Fruit fly (Drosophila melanogaster) whole organism, embryonic: Measurements from ENCODE around the gene beta4GalT7.
A peak's percentile ranks its signal among the peaks of the same experiment; 100 is the strongest.

Experiments
- BEAF-32 ChIP-seq: fragments of 200-800 bp; sonication (Bioruptor generic); optimal IDR thresholded peaks from 3 replicates; lab custom pipeline; 2017; ENCODE audit warnings: missing biosample characterization, missing genetic modification characterization, mild to moderate bottlenecking, moderate library complexity, missing genetic modification reagents
- CG10267 ChIP-seq: fragments of 200-800 bp; sonication (Bioruptor generic); optimal IDR thresholded peaks from 2 replicates; lab custom pipeline; 2018; ENCODE audit warnings: missing biosample characterization, mild to moderate bottlenecking, missing genetic modification characterization, moderate library complexity
- CG10274 ChIP-seq: fragments of 200-800 bp; sonication (Bioruptor generic); optimal IDR thresholded peaks from 3 replicates; lab custom pipeline; 2017; ENCODE audit warnings: missing biosample characterization, mild to moderate bottlenecking, missing genetic modification characterization
- CG11723 ChIP-seq: fragments of 200-800 bp; sonication (Bioruptor generic); optimal IDR thresholded peaks from 2 replicates; lab custom pipeline; 2017; ENCODE audit warnings: missing biosample characterization, mild to moderate bottlenecking, missing genetic modification characterization
- CG15269 ChIP-seq: fragments of 200-800 bp; sonication (Bioruptor generic); optimal IDR thresholded peaks from 2 replicates; lab custom pipeline; 2018; ENCODE audit warnings: missing biosample characterization, mild to moderate bottlenecking, missing genetic modification characterization, moderate library complexity
- CG1603 ChIP-seq: fragments of 200-800 bp; sonication (Bioruptor generic); optimal IDR thresholded peaks from 2 replicates; lab custom pipeline; 2019; ENCODE audit warnings: missing biosample characterization, mild to moderate bottlenecking, missing genetic modification characterization, moderate library complexity
- CG16815 ChIP-seq: fragments of 200-800 bp; sonication (Bioruptor generic); optimal IDR thresholded peaks from 3 replicates; lab custom pipeline; 2017; ENCODE audit warnings: missing biosample characterization, mild to moderate bottlenecking, missing genetic modification characterization
- CG17612 ChIP-seq: fragments of 200-800 bp; sonication (Bioruptor generic); IDR thresholded peaks from 2 replicates; pipeline ENCODE4 v1.3.6; 2022; ENCODE audit warnings: missing biosample characterization, missing genetic modification characterization
- CG18599 ChIP-seq: fragments of 200-800 bp; sonication (Bioruptor generic); optimal IDR thresholded peaks from 3 replicates; lab custom pipeline; 2017; ENCODE audit warnings: missing biosample characterization, missing genetic modification characterization, mild to moderate bottlenecking, moderate library complexity, missing genetic modification reagents
- CG2120 ChIP-seq: fragments of 200-800 bp; sonication (Bioruptor generic); optimal IDR thresholded peaks from 3 replicates; lab custom pipeline; 2016; ENCODE audit warnings: missing biosample characterization, missing genetic modification characterization
- CG3163 ChIP-seq: fragments of 200-800 bp; sonication (Bioruptor generic); optimal IDR thresholded peaks from 3 replicates; lab custom pipeline; 2016; ENCODE audit warnings: missing biosample characterization, missing genetic modification characterization
- CG32532 ChIP-seq: fragments of 200-800 bp; sonication (Bioruptor generic); IDR thresholded peaks from 2 replicates; pipeline ENCODE4 v1.3.6; 2022; ENCODE audit warnings: missing biosample characterization, missing genetic modification characterization
- CG4282 ChIP-seq: fragments of 200-800 bp; sonication (Bioruptor generic); optimal IDR thresholded peaks from 2 replicates; lab custom pipeline; 2016; ENCODE audit warnings: missing biosample characterization, missing genetic modification characterization
- CG4820 ChIP-seq: fragments of 200-800 bp; sonication (Bioruptor generic); optimal IDR thresholded peaks from 3 replicates; lab custom pipeline; 2016; ENCODE audit warnings: missing biosample characterization, missing genetic modification characterization
- CG7556 ChIP-seq: fragments of 200-800 bp; sonication (Bioruptor generic); optimal IDR thresholded peaks from 2 replicates; lab custom pipeline; 2017; ENCODE audit warnings: missing biosample characterization, mild to moderate bottlenecking, missing genetic modification characterization
- CG8290 ChIP-seq, 3 experiments: fragments of 200-800 bp; sonication (Bioruptor generic); optimal IDR thresholded peaks; 2 replicates each; lab custom pipeline; 2016 to 2019; ENCODE audit warnings: missing biosample characterization in 3 of 3, missing genetic modification characterization in 3 of 3, mild to moderate bottlenecking in 2 of 3, moderate library complexity in 1 of 3
- CG8359 ChIP-seq: fragments of 200-800 bp; sonication (Bioruptor generic); optimal IDR thresholded peaks from 2 replicates; lab custom pipeline; 2017; ENCODE audit warnings: missing biosample characterization, mild to moderate bottlenecking, missing genetic modification characterization, borderline replicate concordance
- CG9437 ChIP-seq: fragments of 200-800 bp; sonication (Bioruptor generic); optimal IDR thresholded peaks from 2 replicates; lab custom pipeline; 2018; ENCODE audit warnings: missing biosample characterization, mild to moderate bottlenecking, missing genetic modification characterization
- D ChIP-seq, 2 experiments: fragments of 200-800 bp in 1 of 2; fragments of >200 bp in 1 of 2; sonication (Bioruptor generic) in 1 of 2; optimal IDR thresholded peaks; 2 replicates in 1 of 2; 3 replicates in 1 of 2; lab custom pipeline; 2017; ENCODE audit warnings: mild to moderate bottlenecking in 1 of 2, missing biosample characterization in 1 of 2, missing genetic modification characterization in 1 of 2, missing genetic modification reagents in 1 of 2
- D19B ChIP-seq: fragments of 200-800 bp; sonication (Bioruptor generic); optimal IDR thresholded peaks from 2 replicates; lab custom pipeline; 2017; ENCODE audit warnings: missing biosample characterization, mild to moderate bottlenecking, missing genetic modification characterization
- Dip3 ChIP-seq: fragments of 200-800 bp; sonication (Bioruptor generic); optimal IDR thresholded peaks from 3 replicates; lab custom pipeline; 2016; ENCODE audit warnings: missing biosample characterization, missing genetic modification characterization
- Elba2 ChIP-seq: fragments of 200-800 bp; sonication (Bioruptor generic); optimal IDR thresholded peaks from 3 replicates; lab custom pipeline; 2016; ENCODE audit warnings: missing biosample characterization, missing genetic modification characterization
- Hand ChIP-seq: fragments of 200-800 bp; sonication (Bioruptor generic); optimal IDR thresholded peaks from 2 replicates; lab custom pipeline; 2017; ENCODE audit warnings: mild to moderate bottlenecking, missing biosample characterization, missing genetic modification reagents, missing genetic modification characterization
- HmgZ ChIP-seq: fragments of 200-800 bp; sonication (Bioruptor generic); optimal IDR thresholded peaks from 2 replicates; lab custom pipeline; 2018; ENCODE audit warnings: missing biosample characterization, mild to moderate bottlenecking, missing genetic modification characterization
- Lim3 ChIP-seq: fragments of 200-800 bp; sonication (Bioruptor generic); IDR thresholded peaks from 2 replicates; pipeline ENCODE4 v1.3.6; 2022; ENCODE audit warnings: missing biosample characterization, missing genetic modification characterization
- NC2β ChIP-seq: fragments of 200-800 bp; sonication (Bioruptor generic); optimal IDR thresholded peaks from 2 replicates; lab custom pipeline; 2016; ENCODE audit warnings: missing biosample characterization, missing genetic modification characterization
- Sin3A ChIP-seq: fragments of >200 bp; optimal IDR thresholded peaks from 2 replicates; lab custom pipeline; 2018
- Sry-β ChIP-seq: fragments of 200-800 bp; sonication (Bioruptor generic); optimal IDR thresholded peaks from 2 replicates; lab custom pipeline; 2018; ENCODE audit warnings: missing biosample characterization, mild to moderate bottlenecking, missing genetic modification characterization, moderate library complexity
- Usf ChIP-seq: fragments of 200-800 bp; sonication (Bioruptor generic); optimal IDR thresholded peaks from 2 replicates; lab custom pipeline; 2017; ENCODE audit warnings: missing genotype, missing biosample characterization, missing genetic modification characterization
- Vsx1 ChIP-seq: fragments of 200-800 bp; sonication (Bioruptor generic); optimal IDR thresholded peaks from 2 replicates; lab custom pipeline; 2017; ENCODE audit warnings: missing biosample characterization, mild to moderate bottlenecking, missing genetic modification characterization, missing genetic modification reagents
- amos ChIP-seq: fragments of 200-800 bp; sonication (Bioruptor generic); IDR thresholded peaks from 2 replicates; pipeline ENCODE4 v1.3.6; 2022; ENCODE audit warnings: missing biosample characterization, missing genetic modification characterization; ENCODE audit not compliant: partially characterized antibody
- chif ChIP-seq, 2 experiments: fragments of 200-800 bp; sonication (Bioruptor generic); optimal IDR thresholded peaks; 3 replicates each; lab custom pipeline; 2016; ENCODE audit warnings: missing biosample characterization in 2 of 2, missing genetic modification characterization in 2 of 2
- dmrt99B ChIP-seq: fragments of 200-800 bp; sonication (Bioruptor generic); optimal IDR thresholded peaks from 2 replicates; lab custom pipeline; 2018; ENCODE audit warnings: missing biosample characterization, mild to moderate bottlenecking, missing genetic modification characterization, moderate library complexity
- ewg ChIP-seq: fragments of 200-800 bp; sonication (Bioruptor generic); optimal IDR thresholded peaks from 3 replicates; lab custom pipeline; 2017; ENCODE audit warnings: mild to moderate bottlenecking, missing biosample characterization, missing genetic modification reagents, missing genetic modification characterization
- eyg ChIP-seq: fragments of 200-800 bp; sonication (Bioruptor generic); optimal IDR thresholded peaks from 3 replicates; lab custom pipeline; 2016; ENCODE audit warnings: missing biosample characterization, missing genetic modification characterization
- fd3F ChIP-seq: fragments of 200-800 bp; sonication (Bioruptor generic); optimal IDR thresholded peaks from 2 replicates; lab custom pipeline; 2018; ENCODE audit warnings: missing biosample characterization, mild to moderate bottlenecking, missing genetic modification characterization, moderate library complexity
- fru ChIP-seq: fragments of >200 bp; optimal IDR thresholded peaks from 2 replicates; lab custom pipeline; 2017
- gro ChIP-seq: fragments of 200-800 bp; sonication (Bioruptor generic); optimal IDR thresholded peaks from 2 replicates; lab custom pipeline; 2016; ENCODE audit warnings: missing biosample characterization, missing genetic modification characterization
- kay ChIP-seq: fragments of 200-800 bp; sonication (Bioruptor generic); optimal IDR thresholded peaks from 2 replicates; lab custom pipeline; 2016; ENCODE audit warnings: missing biosample characterization, missing genetic modification characterization
- nau ChIP-seq: fragments of 200-800 bp; sonication (Bioruptor generic); optimal IDR thresholded peaks from 3 replicates; lab custom pipeline; 2017; ENCODE audit warnings: missing biosample characterization, mild to moderate bottlenecking, missing genetic modification characterization, missing genetic modification reagents
- org-1 ChIP-seq: fragments of 200-800 bp; sonication (Bioruptor generic); optimal IDR thresholded peaks from 2 replicates; lab custom pipeline; 2017; ENCODE audit warnings: missing biosample characterization, missing genetic modification characterization
- pfk ChIP-seq: fragments of 200-800 bp; sonication (Bioruptor generic); optimal IDR thresholded peaks from 2 replicates; lab custom pipeline; 2018; ENCODE audit warnings: missing biosample characterization, mild to moderate bottlenecking, missing genetic modification characterization, moderate library complexity
- sd ChIP-seq: fragments of 200-800 bp; sonication (Bioruptor generic); optimal IDR thresholded peaks from 3 replicates; lab custom pipeline; 2018; ENCODE audit warnings: missing biosample characterization, mild to moderate bottlenecking, missing genetic modification characterization, moderate library complexity
- sim ChIP-seq: fragments of 200-800 bp; sonication (Bioruptor generic); IDR thresholded peaks from 2 replicates; pipeline ENCODE4 v1.3.6; 2022; ENCODE audit warnings: missing biosample characterization, missing genetic modification characterization
- sug ChIP-seq: fragments of 200-800 bp; optimal IDR thresholded peaks from 2 replicates; lab custom pipeline; 2019; ENCODE audit warnings: missing biosample characterization, mild to moderate bottlenecking, missing genetic modification characterization, moderate library complexity
- tgo ChIP-seq: fragments of 200-800 bp; sonication (Bioruptor generic); IDR thresholded peaks from 3 replicates; pipeline ENCODE4 v1.3.6; 2022; ENCODE audit warnings: missing biosample characterization, missing genetic modification characterization
- tup ChIP-seq: fragments of 200-800 bp; sonication (Bioruptor generic); optimal IDR thresholded peaks from 2 replicates; lab custom pipeline; 2016; ENCODE audit warnings: missing biosample characterization, mild to moderate bottlenecking, missing genetic modification characterization, moderate library complexity
- tx ChIP-seq: fragments of 200-800 bp; sonication (Bioruptor generic); optimal IDR thresholded peaks from 2 replicates; lab custom pipeline; 2016; ENCODE audit warnings: missing biosample characterization, missing genetic modification characterization
- unc-4 ChIP-seq: fragments of 200-800 bp; sonication (Bioruptor generic); IDR thresholded peaks from 2 replicates; pipeline ENCODE4 v1.3.6; 2022; ENCODE audit warnings: missing biosample characterization, missing genetic modification characterization; ENCODE audit not compliant: partially characterized antibody
- vnd ChIP-seq: fragments of 200-800 bp; sonication (Bioruptor generic); IDR thresholded peaks from 3 replicates; pipeline ENCODE4 v1.3.6; 2022; ENCODE audit warnings: missing biosample characterization, missing genetic modification characterization; ENCODE audit not compliant: partially characterized antibody

Gene beta4GalT7

DNA sequence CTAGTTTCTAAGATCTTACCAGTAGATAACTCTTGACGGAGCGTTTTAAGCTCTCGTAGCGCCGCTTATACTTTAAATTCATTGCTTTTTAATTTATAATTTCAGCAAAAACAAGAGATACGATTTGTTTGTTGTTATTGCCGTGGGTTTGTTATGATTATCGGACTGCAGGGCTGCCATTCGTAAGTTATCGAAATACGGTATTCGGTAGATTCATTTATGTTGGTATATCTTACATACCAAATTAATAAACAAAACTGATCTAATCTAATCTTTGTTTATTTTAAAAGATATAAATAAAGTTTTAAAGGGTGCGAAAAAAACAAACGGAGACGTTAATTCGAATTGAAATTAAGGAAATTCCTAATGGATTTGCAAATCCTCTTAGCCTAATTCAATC, 33.0 kb downstream of the beta4GalT7 start, which contains the start of the genes CG31111 and stac (continued):
- TF ChIP-seq D19B (GFP tag; lab: Kevin White, UChicago) = no peak
- no peak for TF ChIP-seq CG8290 (GFP tag; optimal IDR thresholded peaks at IDR 0.05; lab: Kevin White, UChicago)
- no peak for TF ChIP-seq CG8290 (tag; optimal IDR thresholded peaks at IDR 0.05; lab: Kevin White, UChicago)
- no peak for TF ChIP-seq Sin3A (lab: Kevin White, UChicago)
- no peak for TF ChIP-seq fd3F
- no peak for TF ChIP-seq CG9437 (GFP tag; lab: Kevin White, UChicago)
- TF ChIP-seq CG10274 (GFP tag; lab: Kevin White, UChicago) = no peak
- no peak for TF ChIP-seq Sry-β (GFP tag; lab: Kevin White, UChicago)
- TF ChIP-seq vnd = no peak
- no peak for TF ChIP-seq tx (GFP tag; lab: Kevin White, UChicago)
- TF ChIP-seq CG4820 = no peak
- no peak for TF ChIP-seq CG7556 (GFP tag; lab: Kevin White, UChicago)
- TF ChIP-seq NC2β (GFP tag; lab: Kevin White, UChicago) = no peak
- peak; percentile 24 for TF ChIP-seq CG1603 (tag; lab: Kevin White, UChicago)
- TF ChIP-seq CG17612 (GFP tag; lab: Robert Waterston, UW) = no peak
- peak; percentile 44 for TF ChIP-seq pfk
- TF ChIP-seq BEAF-32 = peak; percentile 29
- no peak for TF ChIP-seq CG16815 (GFP tag; lab: Kevin White, UChicago)
- TF ChIP-seq org-1 (GFP tag; lab: Kevin White, UChicago) = no peak
- no peak for TF ChIP-seq tup
- no peak for TF ChIP-seq Vsx1 (GFP tag; lab: Kevin White, UChicago)
- TF ChIP-seq Usf (GFP tag; lab: Kevin White, UChicago) = no peak
- no peak for TF ChIP-seq nau
- TF ChIP-seq dmrt99B (tag; lab: Kevin White, UChicago) = no peak
- TF ChIP-seq Elba2 (GFP tag; lab: Kevin White, UChicago) = no peak
- peak; percentile 7; the same call in 1 of the 2 replicates for TF ChIP-seq amos (GFP tag; lab: Robert Waterston, UW)
- TF ChIP-seq CG8359 (GFP tag; lab: Kevin White, UChicago) = no peak
- peak; percentile 4 for TF ChIP-seq CG10267 (tag; lab: Kevin White, UChicago)
- TF ChIP-seq fru (lab: Kevin White, UChicago) = no peak
- TF ChIP-seq HmgZ (tag; lab: Kevin White, UChicago) = no peak
- no peak for TF ChIP-seq Hand (GFP tag; lab: Kevin White, UChicago)
- TF ChIP-seq ewg (GFP tag; lab: Kevin White, UChicago) = no peak
- no peak for TF ChIP-seq D (optimal IDR thresholded peaks at IDR 0.05; lab: Kevin White, UChicago)
- TF ChIP-seq D (GFP tag; optimal IDR thresholded peaks at IDR 0.05; lab: Kevin White, UChicago) = no peak
- no peak for TF ChIP-seq CG3163 (GFP tag; lab: Kevin White, UChicago)
- no peak for TF ChIP-seq kay
- TF ChIP-seq tgo = no peak
- TF ChIP-seq sim (GFP tag; lab: Robert Waterston, UW) = no peak
- no peak for TF ChIP-seq CG2120 (GFP tag; lab: Kevin White, UChicago)
- no peak for TF ChIP-seq CG11723
- no peak for TF ChIP-seq eyg (GFP tag; lab: Kevin White, UChicago)
- TF ChIP-seq Lim3 = no peak
- TF ChIP-seq CG4282 (GFP tag; lab: Kevin White, UChicago) = no peak
- 0 out of 2 replicates have a peak, but pooled peaks have one; percentile 22 for TF ChIP-seq unc-4 (GFP tag; lab: Robert Waterston, UW)
- no peak for TF ChIP-seq CG32532
- no peak for TF ChIP-seq CG15269
- no peak for TF ChIP-seq gro (GFP tag; lab: Kevin White, UChicago)
- peak; percentile 14 for TF ChIP-seq sug
- no peak for TF ChIP-seq Dip3
- no peak for TF ChIP-seq CG18599 (GFP tag; lab: Kevin White, UChicago)
- TF ChIP-seq sd (tag; lab: Kevin White, UChicago) = peak; percentile 14
- no peak for TF ChIP-seq chif (GFP tag; optimal IDR thresholded peaks at IDR 0.05; lab: Kevin White, UChicago)
